Worm (Caenorhabditis elegans) whole organism, L4 larva: ENCODE data around the gene C16A3.6.
A peak's percentile ranks its signal among the peaks of the same experiment; 100 is the strongest.

Experiments used
- D1046.2 ChIP-seq: fragments of 200-800 bp; sonication (Bioruptor generic); IDR thresholded peaks from 2 replicates; pipeline ENCODE4 v1.3.6; 2022; ENCODE audit warnings: missing genetic modification characterization, missing compliant biosample characterization
- F10B5.3 ChIP-seq: sonication (generic microtip); optimal IDR thresholded peaks from 2 replicates; lab custom pipeline; 2016; ENCODE audit warnings: mild to moderate bottlenecking, missing genetic modification characterization, missing compliant biosample characterization
- F26F4.8 ChIP-seq: fragments of 200-800 bp; sonication (Bioruptor generic); conservative IDR thresholded peaks from 2 replicates; pipeline ENCODE4 v1.3.6; 2022; ENCODE audit warnings: missing genetic modification characterization, missing compliant biosample characterization
- F44E2.7 ChIP-seq: fragments of 200-800 bp; sonication (Bioruptor generic); IDR thresholded peaks from 2 replicates; pipeline ENCODE4 v2.1.2; 2022; ENCODE audit warnings: missing genetic modification characterization, missing compliant biosample characterization
- F49E8.2 ChIP-seq: sonication (generic microtip); optimal IDR thresholded peaks from 2 replicates; lab custom pipeline; 2016; ENCODE audit warnings: missing compliant biosample characterization, mild to moderate bottlenecking, missing genetic modification characterization, borderline replicate concordance
- R02D3.7 ChIP-seq: fragments of 150-350 bp; sonication (generic microtip); optimal IDR thresholded peaks from 3 replicates; lab custom pipeline; 2014; ENCODE audit warnings: missing biosample characterization, missing genetic modification characterization
- Y48G9A.11 ChIP-seq: fragments of 200-800 bp; sonication (Bioruptor generic); IDR thresholded peaks from 2 replicates; pipeline ENCODE4 v1.3.6; 2022; ENCODE audit warnings: missing genetic modification reagents, missing genetic modification characterization, missing compliant biosample characterization
- Y75B8A.6 ChIP-seq: fragments of 200-800 bp; sonication (Bioruptor generic); IDR thresholded peaks from 2 replicates; pipeline ENCODE4 v1.3.6; 2022; ENCODE audit warnings: missing genetic modification reagents, missing genetic modification characterization, missing compliant biosample characterization
- aly-2 ChIP-seq: sonication (generic microtip); optimal IDR thresholded peaks from 2 replicates; lab custom pipeline; 2018; ENCODE audit warnings: missing biosample characterization, missing genetic modification characterization
- ceh-28 ChIP-seq: fragments of 150-350 bp; optimal IDR thresholded peaks from 2 replicates; lab custom pipeline; 2014; ENCODE audit warnings: missing biosample characterization, missing genetic modification reagents, missing genetic modification characterization
- ceh-32 ChIP-seq: sonication (generic microtip); optimal IDR thresholded peaks from 2 replicates; lab custom pipeline; 2016; ENCODE audit warnings: mild to moderate bottlenecking, missing genetic modification characterization, missing compliant biosample characterization; ENCODE audit not compliant: poor library complexity
- ceh-44 ChIP-seq: fragments of 200-800 bp; sonication (Bioruptor generic); IDR thresholded peaks from 2 replicates; pipeline ENCODE4 v1.3.6; 2022; ENCODE audit warnings: missing genetic modification reagents, missing genetic modification characterization, missing compliant biosample characterization
- ceh-62 ChIP-seq: sonication (generic microtip); optimal IDR thresholded peaks from 2 replicates; lab custom pipeline; 2017; ENCODE audit warnings: missing biosample characterization, missing genetic modification characterization
- ceh-82 ChIP-seq: sonication (generic microtip); optimal IDR thresholded peaks from 2 replicates; lab custom pipeline; 2017; ENCODE audit warnings: missing biosample characterization, missing genetic modification characterization
- ctbp-1 ChIP-seq: fragments of 200-800 bp; sonication (Bioruptor generic); IDR thresholded peaks from 2 replicates; pipeline ENCODE4 v1.3.6; 2022; ENCODE audit warnings: missing genetic modification reagents, missing genetic modification characterization, missing compliant biosample characterization
- daf-12 ChIP-seq: fragments of 150-350 bp; optimal IDR thresholded peaks from 2 replicates; lab custom pipeline; 2014; ENCODE audit warnings: missing biosample characterization, missing genetic modification reagents, missing genetic modification characterization
- daf-19 ChIP-seq: fragments of 200-800 bp; sonication (Bioruptor generic); conservative IDR thresholded peaks from 2 replicates; pipeline ENCODE4 v1.3.6; 2022; ENCODE audit warnings: missing genetic modification characterization, missing compliant biosample characterization
- daf-8 ChIP-seq: fragments of 200-800 bp; sonication (Bioruptor generic); IDR thresholded peaks from 2 replicates; pipeline ENCODE4 v1.3.6; 2022; ENCODE audit warnings: missing genetic modification characterization, missing compliant biosample characterization
- dmd-8 ChIP-seq: fragments of 200-800 bp; sonication (Bioruptor generic); IDR thresholded peaks from 2 replicates; pipeline ENCODE4 v1.3.6; 2022; ENCODE audit warnings: missing genetic modification characterization, missing compliant biosample characterization
- dpl-1 ChIP-seq: fragments of 150-350 bp; optimal IDR thresholded peaks from 2 replicates; lab custom pipeline; 2014; ENCODE audit warnings: missing biosample characterization, missing genetic modification reagents, missing genetic modification characterization
- egl-27 ChIP-seq: sonication (generic microtip); optimal IDR thresholded peaks from 3 replicates; lab custom pipeline; 2017; ENCODE audit warnings: missing biosample characterization, missing genetic modification reagents, missing genetic modification characterization
- fkh-10 ChIP-seq: fragments of 150-350 bp; optimal IDR thresholded peaks from 2 replicates; lab custom pipeline; 2014; ENCODE audit warnings: missing biosample characterization, missing genetic modification reagents, missing genetic modification characterization
- gei-8 ChIP-seq: fragments of 200-800 bp; sonication (Bioruptor generic); optimal IDR thresholded peaks from 2 replicates; lab custom pipeline; 2018; ENCODE audit warnings: mild to moderate bottlenecking, missing genetic modification characterization, missing compliant biosample characterization
- hlh-30 ChIP-seq: sonication (generic microtip); optimal IDR thresholded peaks from 2 replicates; lab custom pipeline; 2017; ENCODE audit warnings: antibody characterized with exemption, mild to moderate bottlenecking, missing genetic modification characterization, missing compliant biosample characterization; ENCODE audit not compliant: insufficient read depth
- jun-1 ChIP-seq: fragments of 150-350 bp; optimal IDR thresholded peaks from 2 replicates; lab custom pipeline; 2014; ENCODE audit warnings: missing biosample characterization, missing genetic modification reagents, missing genetic modification characterization
- lin-13 ChIP-seq: fragments of 150-350 bp; optimal IDR thresholded peaks from 2 replicates; lab custom pipeline; 2014; ENCODE audit warnings: missing biosample characterization, missing genetic modification reagents, missing genetic modification characterization
- lin-15B ChIP-seq: fragments of 150-350 bp; sonication (generic microtip); optimal IDR thresholded peaks from 3 replicates; lab custom pipeline; 2014; ENCODE audit warnings: missing biosample characterization, missing genetic modification characterization
- lin-29 ChIP-seq: fragments of 200-800 bp; sonication (Bioruptor generic); IDR thresholded peaks from 2 replicates; pipeline ENCODE4 v1.3.6; 2022; ENCODE audit warnings: missing genetic modification reagents, missing genetic modification characterization, missing compliant biosample characterization
- lin-39 ChIP-seq: fragments of 150-350 bp; optimal IDR thresholded peaks from 2 replicates; lab custom pipeline; 2014; ENCODE audit warnings: missing biosample characterization, missing genetic modification reagents, missing genetic modification characterization
- madf-5 ChIP-seq, 2 experiments: fragments of 200-800 bp; sonication (Bioruptor generic); IDR thresholded peaks; 2 replicates each; pipeline ENCODE4 v1.3.6; 2022; ENCODE audit warnings: missing compliant biosample characterization in 2 of 2, missing genetic modification characterization in 2 of 2
- madf-9 ChIP-seq: fragments of 200-800 bp; sonication (Bioruptor generic); conservative IDR thresholded peaks from 2 replicates; pipeline ENCODE4 v1.3.6; 2022; ENCODE audit warnings: missing genetic modification reagents, missing genetic modification characterization, missing compliant biosample characterization
- mdl-1 ChIP-seq, 2 experiments: fragments of 150-350 bp in 1 of 2; sonication (generic microtip) in 1 of 2; optimal IDR thresholded peaks; 2 replicates each; lab custom pipeline; 2014 to 2017; ENCODE audit warnings: missing biosample characterization in 2 of 2, missing genetic modification characterization in 2 of 2
- mdt-29 ChIP-seq: fragments of 200-800 bp; sonication (Bioruptor generic); IDR thresholded peaks from 2 replicates; pipeline ENCODE4 v1.3.6; 2022; ENCODE audit warnings: missing genetic modification reagents, missing genetic modification characterization, missing compliant biosample characterization
- mep-1 ChIP-seq: fragments of 150-350 bp; sonication (generic microtip); optimal IDR thresholded peaks from 3 replicates; lab custom pipeline; 2014; ENCODE audit warnings: missing biosample characterization, missing genetic modification characterization
- mes-2 ChIP-seq: sonication (generic microtip); optimal IDR thresholded peaks from 2 replicates; lab custom pipeline; 2016; ENCODE audit warnings: missing genotype, mild to moderate bottlenecking, missing genetic modification characterization, missing compliant biosample characterization; ENCODE audit not compliant: poor library complexity, severe bottlenecking
- mxl-3 ChIP-seq: fragments of 200-800 bp; sonication (Bioruptor generic); optimal IDR thresholded peaks from 2 replicates; lab custom pipeline; 2018; ENCODE audit warnings: mild to moderate bottlenecking, missing genetic modification characterization, missing compliant biosample characterization
- nhr-102 ChIP-seq: sonication (generic microtip); optimal IDR thresholded peaks from 2 replicates; lab custom pipeline; 2016; ENCODE audit warnings: mild to moderate bottlenecking, missing genetic modification characterization, moderate library complexity, missing compliant biosample characterization
- nhr-11 ChIP-seq: fragments of 150-350 bp; optimal IDR thresholded peaks from 2 replicates; lab custom pipeline; 2014; ENCODE audit warnings: missing biosample characterization, missing genetic modification characterization
- nhr-237 ChIP-seq: sonication (generic microtip); optimal IDR thresholded peaks from 2 replicates; lab custom pipeline; 2017; ENCODE audit warnings: missing biosample characterization, missing genetic modification characterization
- nhr-48 ChIP-seq: sonication (generic microtip); optimal IDR thresholded peaks from 2 replicates; lab custom pipeline; 2016; ENCODE audit warnings: mild to moderate bottlenecking, missing genetic modification characterization, missing compliant biosample characterization
- nhr-6 ChIP-seq: fragments of 150-350 bp; optimal IDR thresholded peaks from 2 replicates; lab custom pipeline; 2014; ENCODE audit warnings: missing biosample characterization, missing genetic modification characterization
- nhr-76 ChIP-seq: fragments of 150-350 bp; optimal IDR thresholded peaks from 2 replicates; lab custom pipeline; 2014; ENCODE audit warnings: missing biosample characterization, missing genetic modification characterization
- pha-4 ChIP-seq, 2 experiments: fragments of 150-350 bp in 1 of 2; fragments of 200-800 bp in 1 of 2; sonication (Bioruptor generic) in 1 of 2; IDR thresholded peaks in 1 of 2; optimal IDR thresholded peaks in 1 of 2; 2 replicates each; pipeline versions ENCODE4 v1.3.6 to Lab custom; 2014 to 2022; ENCODE audit warnings: missing genetic modification characterization in 2 of 2, missing genetic modification reagents in 2 of 2, missing biosample characterization in 1 of 2, missing compliant biosample characterization in 1 of 2
- php-3 ChIP-seq: fragments of 200-800 bp; sonication (Bioruptor generic); IDR thresholded peaks from 2 replicates; pipeline ENCODE4 v1.3.6; 2022; ENCODE audit warnings: missing genetic modification reagents, missing genetic modification characterization, missing compliant biosample characterization
- sdz-12 ChIP-seq: fragments of 200-800 bp; sonication (Bioruptor generic); optimal IDR thresholded peaks from 2 replicates; lab custom pipeline; 2018; ENCODE audit warnings: mild to moderate bottlenecking, missing genetic modification characterization, missing compliant biosample characterization
- spr-1 ChIP-seq: sonication (generic microtip); optimal IDR thresholded peaks from 2 replicates; lab custom pipeline; 2016; ENCODE audit warnings: mild to moderate bottlenecking, missing genetic modification characterization, missing compliant biosample characterization
- unc-62 ChIP-seq, 3 experiments: fragments of 150-350 bp in 1 of 3; sonication (generic microtip); optimal IDR thresholded peaks in 2 of 3; peaks in 1 of 3; 1 replicate in 1 of 3; 2 replicates in 2 of 3; lab custom pipeline; 2014 to 2017; ENCODE audit warnings: missing biosample characterization in 3 of 3, missing genetic modification characterization in 3 of 3, missing genetic modification reagents in 3 of 3, missing genotype in 1 of 3
- zfp-2 ChIP-seq: sonication (generic microtip); optimal IDR thresholded peaks from 2 replicates; lab custom pipeline; 2016; ENCODE audit warnings: mild to moderate bottlenecking, missing genetic modification characterization, missing compliant biosample characterization
- zip-2 ChIP-seq: fragments of 150-350 bp; optimal IDR thresholded peaks from 2 replicates; lab custom pipeline; 2014; ENCODE audit warnings: missing biosample characterization, missing genetic modification characterization
- ztf-11 ChIP-seq: fragments of 150-350 bp; optimal IDR thresholded peaks from 2 replicates; lab custom pipeline; 2014; ENCODE audit warnings: missing biosample characterization, missing genetic modification characterization
- ztf-7 ChIP-seq: fragments of 150-350 bp; optimal IDR thresholded peaks from 2 replicates; lab custom pipeline; 2014; ENCODE audit warnings: missing biosample characterization, missing genetic modification characterization

Gene C16A3.6

ce11 chrIII:6344737-6345136 is 34.3 kb upstream of the C16A3.6 start (continued):
- TF ChIP-seq hlh-30 (peak; percentile 71), F49E8.2 (tag; lab: Kevin White, UChicago) (peak; percentile 61), aly-2 (tag; lab: Kevin White, UChicago) (no peak), F26F4.8 (GFP tag; lab: Robert Waterston, UW) (no peak), F10B5.3 (no peak), egl-27 (tag; lab: Kevin White, UChicago) (no peak), unc-62 (GFP tag; optimal IDR thresholded peaks at IDR 0.05 in 1 of 2; lab: Kevin White, UChicago) (peak in 1 of 2 experiments; percentile 38), unc-62 (tag; optimal IDR thresholded peaks at IDR 0.05; lab: Kevin White, UChicago) (no peak), F44E2.7 (GFP tag; lab: Robert Waterston, UW) (no peak), mdt-29 (GFP tag; lab: Robert Waterston, UW) (peak; percentile 58; the same call in 1 of the 2 replicates), mxl-3 (GFP tag; lab: Kevin White, UChicago) (peak; percentile 56), zip-2 (no peak), nhr-76 (tag; lab: Kevin White, UChicago) (no peak), ceh-62 (tag; lab: Kevin White, UChicago) (no peak), lin-13 (GFP tag; lab: Kevin White, UChicago) (peak; percentile 85), R02D3.7 (tag; lab: Kevin White, UChicago) (no peak), mdl-1 (tag; optimal IDR thresholded peaks at IDR 0.05; lab: Kevin White, UChicago) (peak in 1 of 2 experiments; percentile 78), fkh-10 (peak; percentile 44), Y75B8A.6 (no peak), madf-5 (GFP tag; IDR thresholded peaks at IDR 0.05; lab: Robert Waterston, UW) (no peak), gei-8 (no peak), sdz-12 (GFP tag; lab: Kevin White, UChicago) (no peak), daf-12 (no peak), dpl-1 (peak; percentile 75), daf-8 (GFP tag; lab: Robert Waterston, UW) (no peak), ceh-32 (tag; lab: Kevin White, UChicago) (no peak), Y48G9A.11 (GFP tag; lab: Robert Waterston, UW) (0 out of 2 replicates have a peak, but pooled peaks have one; percentile 37), nhr-11 (tag; lab: Kevin White, UChicago) (peak; percentile 78), ceh-28 (tag; lab: Kevin White, UChicago) (no peak), lin-29 (GFP tag; lab: Robert Waterston, UW) (no peak), D1046.2 (GFP tag; lab: Robert Waterston, UW) (no peak), lin-15B (tag; lab: Kevin White, UChicago) (no peak), pha-4 (GFP tag; IDR thresholded peaks at IDR 0.05; lab: Robert Waterston, UW) (peak; percentile 65; the same call in 1 of the 2 replicates), pha-4 (tag; optimal IDR thresholded peaks at IDR 0.05; lab: Kevin White, UChicago) (peak; percentile 8), jun-1 (tag; lab: Kevin White, UChicago) (peak; percentile 43), mep-1 (peak; percentile 87), lin-39 (tag; lab: Kevin White, UChicago) (no peak), ctbp-1 (GFP tag; lab: Robert Waterston, UW) (no peak), ztf-11 (tag; lab: Kevin White, UChicago) (no peak), daf-19 (GFP tag; lab: Robert Waterston, UW) (no peak), nhr-102 (tag; lab: Kevin White, UChicago) (no peak), ceh-44 (GFP tag; lab: Robert Waterston, UW) (no peak), php-3 (no peak), spr-1 (tag; lab: Kevin White, UChicago) (no peak), dmd-8 (GFP tag; lab: Robert Waterston, UW) (no peak), nhr-6 (tag; lab: Kevin White, UChicago) (peak; percentile 45), mes-2 (peak; percentile 87), nhr-48 (tag; lab: Kevin White, UChicago) (peak; percentile 6), ztf-7 (tag; lab: Kevin White, UChicago) (peak; percentile 37), madf-9 (GFP tag; lab: Robert Waterston, UW) (peak; percentile 58; the same call in 1 of the 2 replicates), zfp-2 (tag; lab: Kevin White, UChicago) (no peak), nhr-237 (tag; lab: Kevin White, UChicago) (no peak), ceh-82 (no peak)
